Fruit fly (Drosophila melanogaster) S2 (cell line): Measurements from ENCODE around the gene Scgalpha.

Source experiments
- CG8478 ChIP-seq: fragments of >200 bp; optimal IDR thresholded peaks from 2 replicates; lab custom pipeline; 2018
- CTCF ChIP-seq, 2 experiments: fragments of >200 bp; optimal IDR thresholded peaks; 2 replicates each; lab custom pipeline; 2018

DNA sequence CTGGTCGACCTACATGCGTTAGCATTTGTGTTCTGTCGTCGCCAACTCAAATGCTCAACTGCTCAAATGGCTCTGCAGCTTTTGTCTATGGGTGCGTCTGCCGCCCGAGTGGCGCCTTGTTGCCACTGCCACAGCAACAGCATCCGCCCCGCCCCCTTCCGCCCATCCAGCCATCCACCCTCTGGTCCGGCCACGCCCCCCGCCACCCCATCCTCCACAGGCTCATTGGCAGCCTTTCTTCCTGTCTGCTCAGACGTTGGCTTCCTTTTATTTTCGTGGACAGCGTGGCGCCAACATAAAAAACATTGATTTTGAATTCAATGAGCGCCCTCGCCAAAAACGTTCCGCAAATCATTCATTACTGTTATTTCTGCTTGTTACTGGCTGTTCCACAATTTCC is 30.4 kb downstream of the Scgalpha start:
- TF ChIP-seq CG8478 (lab: Kevin White, UChicago) (no peak), CTCF (optimal IDR thresholded peaks at IDR 0.05; lab: Kevin White, UChicago) (no peak)
